Worm (Caenorhabditis elegans): ENCODE measurements around the gene ZK809.1.

- no peak for TF ChIP-seq fkh-10 (GFP tag; optimal IDR thresholded peaks at IDR 0.05)
- TF ChIP-seq ceh-9 (tag; optimal IDR thresholded peaks at IDR 0.05) = no peak
- TF ChIP-seq ZK546.5 (tag; optimal IDR thresholded peaks at IDR 0.05) = no peak
- no peak for TF ChIP-seq nhr-77 (tag; optimal IDR thresholded peaks at IDR 0.05)
- no peak for TF ChIP-seq nhr-12 (tag; optimal IDR thresholded peaks at IDR 0.05)
- TF ChIP-seq ama-1 (optimal IDR thresholded peaks at IDR 0.05) = no peak
- no peak for TF ChIP-seq daf-12 (tag; optimal IDR thresholded peaks at IDR 0.05)
- TF ChIP-seq nhr-28 (tag; optimal IDR thresholded peaks at IDR 0.05) = no peak
- TF ChIP-seq skn-1 (tag; optimal IDR thresholded peaks at IDR 0.05) = no peak
- TF ChIP-seq ceh-82 (tag; optimal IDR thresholded peaks at IDR 0.05) = no peak
- no peak for TF ChIP-seq ceh-16 (tag; optimal IDR thresholded peaks at IDR 0.05)
- TF ChIP-seq nhr-43 (tag; optimal IDR thresholded peaks at IDR 0.05; ENCODE audit: poor library complexity, severe bottlenecking) = no peak
- no peak for TF ChIP-seq unc-62 (GFP tag; optimal IDR thresholded peaks at IDR 0.05)
Observed at ce11 chrIV:11691524-11691923, 49.6 kb downstream of the ZK809.1 start.
